Worm (Caenorhabditis elegans) whole organism, mixed stage, embryonic: Measurements from ENCODE around the gene C17H11.4.

ENCODE experiments used
- nhr-237 ChIP-seq: fragments of 150-350 bp; optimal IDR thresholded peaks from 2 replicates; lab custom pipeline; 2014; ENCODE audit warnings: missing biosample characterization, missing genetic modification characterization
- nhr-76 ChIP-seq: sonication (generic microtip); optimal IDR thresholded peaks from 2 replicates; lab custom pipeline; 2017; ENCODE audit warnings: missing biosample characterization, missing genetic modification characterization
- unc-62 ChIP-seq: fragments of 150-350 bp; optimal IDR thresholded peaks from 2 replicates; lab custom pipeline; 2014; ENCODE audit warnings: missing biosample characterization, missing genetic modification reagents, missing genetic modification characterization

ce11 chrX:8214424-8215115 lies 33.1 kb upstream of the C17H11.4 start, which contains the start of gene C47D2.1:
- TF ChIP-seq nhr-237 (tag; lab: Kevin White, UChicago) (no peak), nhr-76 (tag; lab: Kevin White, UChicago) (no peak), unc-62 (GFP tag; lab: Kevin White, UChicago) (no peak)
